Worm (Caenorhabditis elegans): ENCODE data around the gene Y53F4B.27.

DNA sequence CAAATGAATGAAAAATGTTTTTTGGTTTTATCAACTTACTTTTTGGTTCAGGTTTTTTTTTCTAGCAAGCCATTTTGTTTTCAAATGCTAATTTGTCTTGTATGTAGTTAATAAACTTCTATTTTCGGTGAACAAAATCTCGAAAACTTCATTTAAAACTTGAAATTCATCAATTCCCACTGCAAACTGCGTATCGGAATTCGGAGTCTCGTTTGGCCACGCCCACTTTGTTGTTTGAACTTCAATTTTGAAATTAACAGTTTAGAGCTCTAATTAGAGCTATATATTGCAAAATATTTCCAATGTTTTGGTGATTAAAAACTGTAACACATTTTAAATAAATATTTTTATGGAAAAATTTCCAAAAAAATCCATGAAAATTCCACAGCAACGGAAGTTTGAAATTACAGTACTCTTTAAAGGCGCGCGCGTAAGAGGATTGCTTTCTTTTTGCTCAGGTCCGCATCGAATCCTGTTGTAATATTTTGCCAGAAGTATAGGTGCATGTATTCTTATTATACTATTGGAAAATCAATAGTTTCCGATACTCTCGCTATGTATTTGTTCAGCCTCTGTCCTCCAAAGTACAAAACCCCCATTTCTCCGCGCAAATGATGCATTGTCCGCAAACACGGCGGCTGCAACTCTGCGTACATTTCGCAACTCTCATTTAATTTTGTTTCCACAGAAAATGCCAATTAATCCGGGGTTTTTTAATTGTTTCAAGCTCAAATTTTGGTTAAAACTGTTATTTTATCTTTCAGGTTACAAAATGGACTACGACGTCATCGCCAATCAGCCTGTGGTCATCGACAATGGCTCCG is 25.9 kb upstream of the Y53F4B.27 start, which contains the start of gene arp-1:
- no peak for TF ChIP-seq ama-1 (optimal IDR thresholded peaks at IDR 0.05)
- TF ChIP-seq flt-1 (GFP tag; IDR thresholded peaks at IDR 0.05), result no peak
- TF ChIP-seq hmbx-1 (tag; optimal IDR thresholded peaks at IDR 0.05), result no peak
